Worm (Caenorhabditis elegans) whole organism, L1 larva: ENCODE results near the gene nhr-130.

Source experiments
- alr-1 ChIP-seq: fragments of 200-800 bp; sonication (Bioruptor generic); optimal IDR thresholded peaks from 2 replicates; lab custom pipeline; 2018; ENCODE audit warnings: borderline replicate concordance, mild to moderate bottlenecking, missing genetic modification characterization, missing compliant biosample characterization
- ceh-82 ChIP-seq, 3 experiments: fragments of 150-350 bp in 1 of 3; sonication (generic microtip) in 2 of 3; optimal IDR thresholded peaks; 2 replicates each; lab custom pipeline; 2014 to 2017; ENCODE audit warnings: missing biosample characterization in 3 of 3, missing genetic modification characterization in 3 of 3

- TF ChIP-seq ceh-82 (tag; optimal IDR thresholded peaks at IDR 0.05; lab: Kevin White, UChicago) (no peak), alr-1 (tag; lab: Kevin White, UChicago) (no peak)
Observed at ce11 chrV:503728-504127, 20.6 kb upstream of the nhr-130 start, which contains the start of gene srlf-35.
